Fruit fly (Drosophila melanogaster): ENCODE measurements around the gene Cip4.

DNA sequence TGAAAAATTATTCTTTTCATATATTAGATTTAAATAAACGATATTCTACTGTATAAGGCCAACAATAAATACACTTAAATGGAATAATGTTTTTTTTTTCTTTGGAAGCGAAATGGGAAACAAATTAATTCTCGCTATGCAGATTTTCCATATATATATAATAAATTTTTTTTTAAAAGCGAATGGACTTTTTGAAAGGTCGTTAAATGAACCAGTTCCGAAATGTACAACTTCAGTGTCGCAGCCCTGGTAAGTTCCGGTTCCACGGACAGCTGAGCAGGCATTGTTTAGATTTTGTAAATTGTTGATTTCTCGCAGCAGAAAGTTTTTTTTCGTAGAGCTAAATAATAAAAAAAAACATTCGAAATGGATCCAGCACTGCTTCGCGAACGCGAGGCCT lies 77.1 kb downstream of the Cip4 start, which contains the start of gene TfIIEbeta:
- no peak for TF ChIP-seq Met (GFP tag; optimal IDR thresholded peaks at IDR 0.05)
- TF ChIP-seq CG6854 (GFP tag; optimal IDR thresholded peaks at IDR 0.05), result peak; percentile 17
- no peak for TF ChIP-seq fd59A (GFP tag; optimal IDR thresholded peaks at IDR 0.05)
- TF ChIP-seq vri (GFP tag; optimal IDR thresholded peaks at IDR 0.05), result no peak
- no peak for TF ChIP-seq OdsH (GFP tag; optimal IDR thresholded peaks at IDR 0.05)
- no peak for TF ChIP-seq CG8632 (GFP tag; optimal IDR thresholded peaks at IDR 0.05)
- TF ChIP-seq salr (GFP tag; optimal IDR thresholded peaks at IDR 0.05), result no peak

Data from whole organism, prepupa.